Worm (Caenorhabditis elegans): Measurements from ENCODE around the gene F08G12.5.

The F08G12.5 gene

ce11 chrX:11281148-11281547 is 28.9 kb downstream of the F08G12.5 start, which contains the start of gene F38B2.6:
Gene F38B2.6, minus strand, starts transcription at chrX:11281248.
- TF ChIP-seq zip-5 (tag; optimal IDR thresholded peaks at IDR 0.05): no peak
- TF ChIP-seq K02D7.2 (tag; optimal IDR thresholded peaks at IDR 0.05): no peak
- no peak for TF ChIP-seq madf-2 (tag; optimal IDR thresholded peaks at IDR 0.05)
- no peak for TF ChIP-seq ceh-30 (tag; optimal IDR thresholded peaks at IDR 0.05)
- no peak for TF ChIP-seq unc-86 (tag; optimal IDR thresholded peaks at IDR 0.05)

- TF ChIP-seq pha-2 (tag; optimal IDR thresholded peaks at IDR 0.05): no peak
- no peak for TF ChIP-seq unc-3 (GFP tag; conservative IDR thresholded peaks at IDR 0.05)
- no peak for TF ChIP-seq unc-3 (tag; optimal IDR thresholded peaks at IDR 0.05)
- no peak for TF ChIP-seq nhr-11 (tag; optimal IDR thresholded peaks at IDR 0.05)
- no peak for TF ChIP-seq pag-3 (tag; optimal IDR thresholded peaks at IDR 0.05; ENCODE audit: borderline replicate concordance)
- no peak for TF ChIP-seq che-1 (tag; optimal IDR thresholded peaks at IDR 0.05)
- no peak for TF ChIP-seq K02D7.2 (tag; optimal IDR thresholded peaks at IDR 0.05)
- TF ChIP-seq gmeb-2 (tag; optimal IDR thresholded peaks at IDR 0.05): no peak
- TF ChIP-seq tbx-2 (tag; optimal IDR thresholded peaks at IDR 0.05): no peak
- TF ChIP-seq dve-1 (tag; optimal IDR thresholded peaks at IDR 0.05): no peak
- TF ChIP-seq K09A11.1 (tag; optimal IDR thresholded peaks at IDR 0.05; ENCODE audit: insufficient read depth): no peak
- no peak for TF ChIP-seq hlh-8 (tag; optimal IDR thresholded peaks at IDR 0.05)
- TF ChIP-seq unc-86 (tag; optimal IDR thresholded peaks at IDR 0.05): no peak
- no peak for TF ChIP-seq lin-11 (tag; optimal IDR thresholded peaks at IDR 0.05)
- TF ChIP-seq rnt-1 (tag; optimal IDR thresholded peaks at IDR 0.05): no peak
- no peak for TF ChIP-seq ceh-22 (tag; optimal IDR thresholded peaks at IDR 0.05)
- no peak for TF ChIP-seq ttx-3 (tag; optimal IDR thresholded peaks at IDR 0.05)
- TF ChIP-seq fax-1 (tag; optimal IDR thresholded peaks at IDR 0.05): no peak
- TF ChIP-seq dmd-4 (tag; optimal IDR thresholded peaks at IDR 0.05; ENCODE audit: borderline replicate concordance): no peak
- TF ChIP-seq madf-2 (tag; optimal IDR thresholded peaks at IDR 0.05): no peak
- TF ChIP-seq nhr-232 (tag; optimal IDR thresholded peaks at IDR 0.05): no peak
Measured at ce11 chrX:11279276-11279675, 30.8 kb downstream of the F08G12.5 start, which contains the start of gene F38B2.2. Gene F38B2.2, minus strand, starts transcription at chrX:11279376.

- no peak for TF ChIP-seq ceh-48 (tag; optimal IDR thresholded peaks at IDR 0.05)
Measured at ce11 chrX:11270882-11271281, 39.2 kb downstream of the F08G12.5 start, which contains the start of gene ifa-1. Gene ifa-1, plus strand, starts transcription at chrX:11271182.

ce11 chrX:11268970-11269369 is 41.1 kb downstream of the F08G12.5 start, which contains the start of gene C03A3.3:
Gene C03A3.3, minus strand, starts transcription at chrX:11269070.
- TF ChIP-seq pax-1 (tag; optimal IDR thresholded peaks at IDR 0.05): no peak
- no peak for TF ChIP-seq ceh-14 (tag; optimal IDR thresholded peaks at IDR 0.05)
- no peak for TF ChIP-seq che-1 (tag; optimal IDR thresholded peaks at IDR 0.05)
- no peak for TF ChIP-seq ceh-6 (GFP tag; optimal IDR thresholded peaks at IDR 0.05)
- TF ChIP-seq Y22D7AL.16 (tag; optimal IDR thresholded peaks at IDR 0.05): no peak
- TF ChIP-seq dmd-4 (tag; optimal IDR thresholded peaks at IDR 0.05; ENCODE audit: borderline replicate concordance): no peak
- TF ChIP-seq sox-4 (tag; optimal IDR thresholded peaks at IDR 0.05): no peak
- TF ChIP-seq pag-3 (tag; optimal IDR thresholded peaks at IDR 0.05; ENCODE audit: borderline replicate concordance): no peak
- no peak for TF ChIP-seq ceh-45 (GFP tag; IDR thresholded peaks at IDR 0.05)
- TF ChIP-seq ztf-16 (tag; optimal IDR thresholded peaks at IDR 0.05): no peak
- TF ChIP-seq ceh-30 (tag; optimal IDR thresholded peaks at IDR 0.05): no peak
- no peak for TF ChIP-seq unc-55 (GFP tag; optimal IDR thresholded peaks at IDR 0.05)
- TF ChIP-seq lin-11 (tag; optimal IDR thresholded peaks at IDR 0.05): no peak
- no peak for TF ChIP-seq T23F11.4 (GFP tag; optimal IDR thresholded peaks at IDR 0.05)
- no peak for TF ChIP-seq ttx-3 (tag; optimal IDR thresholded peaks at IDR 0.05)
- no peak for TF ChIP-seq nhr-11 (tag; optimal IDR thresholded peaks at IDR 0.05)

DNA sequence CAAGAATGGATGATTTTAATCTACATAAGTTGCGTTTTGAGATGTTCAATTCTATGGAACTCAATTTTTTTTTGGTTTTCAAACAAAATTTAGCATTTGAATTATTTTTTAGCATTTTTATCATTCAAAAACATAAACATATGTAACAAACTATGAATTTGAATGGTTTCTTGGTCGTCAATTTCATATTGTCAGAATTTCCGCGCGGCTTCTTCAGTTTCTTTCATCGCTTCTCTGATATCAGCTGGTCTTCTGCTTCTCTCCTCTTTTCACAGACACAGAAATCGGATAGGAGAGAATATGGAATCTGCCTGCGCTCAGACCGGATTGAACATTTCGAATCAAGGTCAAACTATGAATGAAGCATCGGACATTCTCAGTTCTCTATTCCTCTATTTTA is 43.4 kb downstream of the F08G12.5 start, which contains the start of gene C03A3.9:
Gene C03A3.9, plus strand, starts transcription at position 301 of the 400 bp plus-strand sequence.
- TF ChIP-seq hlh-15 (tag; optimal IDR thresholded peaks at IDR 0.05): no peak
- no peak for TF ChIP-seq nhr-11 (tag; optimal IDR thresholded peaks at IDR 0.05)
- TF ChIP-seq odd-2 (tag; optimal IDR thresholded peaks at IDR 0.05): no peak
- TF ChIP-seq hlh-30 (tag; optimal IDR thresholded peaks at IDR 0.05; ENCODE audit: insufficient read depth): no peak
